Worm (Caenorhabditis elegans) whole organism, mixed stage, embryonic: ENCODE data around the gene srr-1.

ENCODE experiments used
- ceh-83 ChIP-seq: fragments of 200-800 bp; sonication (Bioruptor generic); optimal IDR thresholded peaks from 2 replicates; lab custom pipeline; 2018; ENCODE audit warnings: mild to moderate bottlenecking, missing genetic modification characterization, missing compliant biosample characterization
- ces-1 ChIP-seq: fragments of 150-350 bp; optimal IDR thresholded peaks from 2 replicates; lab custom pipeline; 2014; ENCODE audit warnings: missing biosample characterization, missing genetic modification reagents, missing genetic modification characterization
- elt-1 ChIP-seq: sonication (generic microtip); optimal IDR thresholded peaks from 2 replicates; lab custom pipeline; 2017; ENCODE audit warnings: missing genetic modification characterization, mild to moderate bottlenecking, missing compliant biosample characterization, antibody characterized with exemption, moderate library complexity, borderline replicate concordance; ENCODE audit not compliant: insufficient read depth
- lin-13 ChIP-seq: fragments of 150-350 bp; optimal IDR thresholded peaks from 2 replicates; lab custom pipeline; 2014; ENCODE audit warnings: missing biosample characterization, missing genetic modification characterization
- mep-1 ChIP-seq: fragments of 150-350 bp; optimal IDR thresholded peaks from 2 replicates; lab custom pipeline; 2017; ENCODE audit warnings: missing biosample characterization, missing genetic modification reagents, missing genetic modification characterization, inconsistent platforms
- nhr-237 ChIP-seq: fragments of 150-350 bp; optimal IDR thresholded peaks from 2 replicates; lab custom pipeline; 2014; ENCODE audit warnings: missing biosample characterization, missing genetic modification characterization
- nhr-28 ChIP-seq: fragments of 150-350 bp; optimal IDR thresholded peaks from 2 replicates; lab custom pipeline; 2014; ENCODE audit warnings: missing biosample characterization, missing genetic modification characterization
- nhr-76 ChIP-seq: sonication (generic microtip); optimal IDR thresholded peaks from 2 replicates; lab custom pipeline; 2017; ENCODE audit warnings: missing biosample characterization, missing genetic modification characterization
- snpc-4 ChIP-seq: fragments of 150-350 bp; optimal IDR thresholded peaks from 2 replicates; lab custom pipeline; 2014; ENCODE audit warnings: missing biosample characterization, missing genetic modification characterization
- sptf-1 ChIP-seq: sonication (generic microtip); optimal IDR thresholded peaks from 2 replicates; lab custom pipeline; 2017; ENCODE audit warnings: mild to moderate bottlenecking, missing genetic modification characterization, moderate library complexity, missing compliant biosample characterization
- unc-62 ChIP-seq: fragments of 150-350 bp; optimal IDR thresholded peaks from 2 replicates; lab custom pipeline; 2014; ENCODE audit warnings: missing biosample characterization, missing genetic modification reagents, missing genetic modification characterization
- ztf-11 ChIP-seq: fragments of 150-350 bp; optimal IDR thresholded peaks from 2 replicates; lab custom pipeline; 2014; ENCODE audit warnings: missing biosample characterization, missing genetic modification characterization

DNA sequence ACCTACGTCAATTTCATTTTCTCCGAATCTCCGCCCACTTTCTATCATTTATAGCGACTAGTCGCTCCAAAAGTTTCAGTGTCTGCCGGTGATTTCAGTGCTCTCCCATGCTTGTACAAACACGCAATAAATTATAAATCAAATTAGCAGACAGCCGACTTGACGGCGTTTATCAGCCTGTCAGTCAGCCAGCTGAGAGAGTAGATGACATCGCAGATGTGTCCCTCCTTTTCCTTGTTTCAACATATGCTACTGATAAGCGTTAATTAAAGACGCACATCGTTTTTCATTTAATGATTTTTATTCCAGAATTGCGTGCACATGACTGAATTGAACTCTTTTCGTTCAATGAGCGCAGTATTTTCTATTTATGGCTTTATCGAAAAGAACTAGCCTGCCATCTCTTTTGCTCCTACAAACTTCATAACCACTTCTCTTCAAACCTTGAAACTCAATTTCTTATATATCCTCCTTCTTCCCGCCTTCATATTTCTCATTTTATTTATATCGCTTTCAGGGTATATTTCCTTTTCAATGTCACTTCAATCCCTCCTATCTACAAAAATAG is 10.3 kb downstream of the srr-1 start, which contains the start of gene lap-2:
- TF ChIP-seq nhr-237 (tag; lab: Kevin White, UChicago): no peak
- no peak for TF ChIP-seq ces-1
- TF ChIP-seq ztf-11 (tag; lab: Kevin White, UChicago): no peak
- TF ChIP-seq mep-1 (tag; lab: Kevin White, UChicago): no peak
- TF ChIP-seq ceh-83: no peak
- no peak for TF ChIP-seq nhr-76 (tag; lab: Kevin White, UChicago)
- TF ChIP-seq lin-13 (tag; lab: Kevin White, UChicago): no peak
- TF ChIP-seq sptf-1 (tag; lab: Kevin White, UChicago): no peak
- peak; percentile 71 for TF ChIP-seq unc-62 (GFP tag; lab: Kevin White, UChicago)
- no peak for TF ChIP-seq elt-1 (tag; lab: Kevin White, UChicago)
- TF ChIP-seq nhr-28 (tag; lab: Kevin White, UChicago): no peak
- TF ChIP-seq snpc-4 (tag; lab: Kevin White, UChicago): no peak
